Fruit fly (Drosophila melanogaster): ENCODE measurements around the gene crb.

The crb gene

dm6 chr3R:24294784-24295555 lies at the start of gene crb:
Gene crb, plus strand, starts transcription at chr3R:24295078.
- TF ChIP-seq insv (optimal IDR thresholded peaks at IDR 0.05) (no peak), Sin3A (optimal IDR thresholded peaks at IDR 0.05) (no peak), Myc (optimal IDR thresholded peaks at IDR 0.05) (no peak), ttk (optimal IDR thresholded peaks at IDR 0.05) (no peak), psq (optimal IDR thresholded peaks at IDR 0.05) (no peak), h (optimal IDR thresholded peaks at IDR 0.05) (no peak)

- TF ChIP-seq Sin3A (optimal IDR thresholded peaks at IDR 0.05), result no peak
- no peak for TF ChIP-seq h (optimal IDR thresholded peaks at IDR 0.05)
- no peak for TF ChIP-seq Myc (optimal IDR thresholded peaks at IDR 0.05)
- no peak for TF ChIP-seq insv (optimal IDR thresholded peaks at IDR 0.05)
- no peak for TF ChIP-seq ttk (optimal IDR thresholded peaks at IDR 0.05)
These were observed 42.4 kb upstream of the crb start, which contains the start of gene beta-PheRS for dm6 chr3R:24252494-24252893. Gene beta-PheRS, minus strand, starts transcription at chr3R:24252679.

- no peak for TF ChIP-seq psq (optimal IDR thresholded peaks at IDR 0.05)
- TF ChIP-seq insv (optimal IDR thresholded peaks at IDR 0.05), result no peak
- no peak for TF ChIP-seq ttk (optimal IDR thresholded peaks at IDR 0.05)
- TF ChIP-seq Myc (optimal IDR thresholded peaks at IDR 0.05), result no peak
- no peak for TF ChIP-seq Sin3A (optimal IDR thresholded peaks at IDR 0.05)
- no peak for TF ChIP-seq h (optimal IDR thresholded peaks at IDR 0.05)
These were observed 36.5 kb upstream of the crb start for dm6 chr3R:24258333-24258732.

dm6 chr3R:24259278-24260040 lies 35.4 kb upstream of the crb start:
- TF ChIP-seq Sin3A (optimal IDR thresholded peaks at IDR 0.05) (no peak), insv (optimal IDR thresholded peaks at IDR 0.05) (no peak), Myc (optimal IDR thresholded peaks at IDR 0.05) (no peak), h (optimal IDR thresholded peaks at IDR 0.05) (no peak), ttk (optimal IDR thresholded peaks at IDR 0.05) (no peak), psq (optimal IDR thresholded peaks at IDR 0.05) (no peak)

dm6 chr3R:24260041-24260379 lies 34.9 kb upstream of the crb start:
- TF ChIP-seq h (optimal IDR thresholded peaks at IDR 0.05) (no peak), ttk (optimal IDR thresholded peaks at IDR 0.05) (no peak), Sin3A (optimal IDR thresholded peaks at IDR 0.05) (no peak), psq (optimal IDR thresholded peaks at IDR 0.05) (no peak), Myc (optimal IDR thresholded peaks at IDR 0.05) (no peak), insv (optimal IDR thresholded peaks at IDR 0.05) (no peak)

dm6 chr3R:24260411-24260810 lies 34.5 kb upstream of the crb start:
- TF ChIP-seq Sin3A (optimal IDR thresholded peaks at IDR 0.05) (no peak), insv (optimal IDR thresholded peaks at IDR 0.05) (no peak), Myc (optimal IDR thresholded peaks at IDR 0.05) (no peak), h (optimal IDR thresholded peaks at IDR 0.05) (no peak), ttk (optimal IDR thresholded peaks at IDR 0.05) (no peak), psq (optimal IDR thresholded peaks at IDR 0.05) (no peak)

dm6 chr3R:24261380-24262021 lies 33.4 kb upstream of the crb start:
- TF ChIP-seq insv (optimal IDR thresholded peaks at IDR 0.05), result no peak
- TF ChIP-seq h (optimal IDR thresholded peaks at IDR 0.05), result no peak
- TF ChIP-seq Myc (optimal IDR thresholded peaks at IDR 0.05), result no peak
- no peak for TF ChIP-seq Sin3A (optimal IDR thresholded peaks at IDR 0.05)
- no peak for TF ChIP-seq psq (optimal IDR thresholded peaks at IDR 0.05)
- no peak for TF ChIP-seq ttk (optimal IDR thresholded peaks at IDR 0.05)

- TF ChIP-seq ttk (optimal IDR thresholded peaks at IDR 0.05) (no peak), Sin3A (optimal IDR thresholded peaks at IDR 0.05) (no peak), Myc (optimal IDR thresholded peaks at IDR 0.05) (no peak), insv (optimal IDR thresholded peaks at IDR 0.05) (no peak), h (optimal IDR thresholded peaks at IDR 0.05) (no peak), psq (optimal IDR thresholded peaks at IDR 0.05) (no peak)
These were observed 32.0 kb upstream of the crb start for dm6 chr3R:24262923-24263322.

- TF ChIP-seq Sin3A (optimal IDR thresholded peaks at IDR 0.05) (no peak), ttk (optimal IDR thresholded peaks at IDR 0.05) (no peak), h (optimal IDR thresholded peaks at IDR 0.05) (no peak), psq (optimal IDR thresholded peaks at IDR 0.05) (no peak), insv (optimal IDR thresholded peaks at IDR 0.05) (no peak), Myc (optimal IDR thresholded peaks at IDR 0.05) (no peak)
These were observed 31.1 kb upstream of the crb start for dm6 chr3R:24263588-24264413.

- TF ChIP-seq Myc (optimal IDR thresholded peaks at IDR 0.05), result no peak
- TF ChIP-seq Sin3A (optimal IDR thresholded peaks at IDR 0.05), result no peak
- no peak for TF ChIP-seq psq (optimal IDR thresholded peaks at IDR 0.05)
- TF ChIP-seq h (optimal IDR thresholded peaks at IDR 0.05), result no peak
- TF ChIP-seq insv (optimal IDR thresholded peaks at IDR 0.05), result no peak
- TF ChIP-seq ttk (optimal IDR thresholded peaks at IDR 0.05), result no peak
These were observed 30.2 kb upstream of the crb start for dm6 chr3R:24264414-24265363.

Data from Kc167 (cell line).